Worm (Caenorhabditis elegans) whole organism, L4 larva: ENCODE measurements around the gene smcl-1.

Source experiments
- F37D6.2 ChIP-seq: sonication (generic microtip); optimal IDR thresholded peaks from 2 replicates; lab custom pipeline; 2016; ENCODE audit warnings: mild to moderate bottlenecking, missing genetic modification characterization, missing compliant biosample characterization
- ZK546.5 ChIP-seq, 2 experiments: sonication (generic microtip); optimal IDR thresholded peaks; 2 replicates each; lab custom pipeline; 2017; ENCODE audit warnings: missing biosample characterization in 2 of 2, missing genetic modification characterization in 2 of 2
- ama-1 ChIP-seq: fragments of 150-350 bp; optimal IDR thresholded peaks from 2 replicates; lab custom pipeline; 2014; ENCODE audit warnings: inconsistent platforms, mixed read lengths
- ceh-28 ChIP-seq: fragments of 150-350 bp; optimal IDR thresholded peaks from 2 replicates; lab custom pipeline; 2014; ENCODE audit warnings: missing biosample characterization, missing genetic modification reagents, missing genetic modification characterization
- dve-1 ChIP-seq: sonication (generic microtip); optimal IDR thresholded peaks from 2 replicates; lab custom pipeline; 2017; ENCODE audit warnings: antibody characterized with exemption, mild to moderate bottlenecking, missing genetic modification characterization, missing compliant biosample characterization; ENCODE audit not compliant: insufficient read depth
- nhr-25 ChIP-seq: sonication (generic microtip); optimal IDR thresholded peaks from 2 replicates; lab custom pipeline; 2017; ENCODE audit warnings: missing genetic modification characterization, mild to moderate bottlenecking, missing compliant biosample characterization, antibody characterized with exemption, moderate library complexity, borderline replicate concordance; ENCODE audit not compliant: insufficient read depth
- nhr-28 ChIP-seq: fragments of 150-350 bp; optimal IDR thresholded peaks from 2 replicates; lab custom pipeline; 2014; ENCODE audit warnings: missing biosample characterization, missing genetic modification characterization
- nhr-41 ChIP-seq: fragments of 200-800 bp; sonication (Bioruptor generic); IDR thresholded peaks from 2 replicates; pipeline ENCODE4 v1.3.6; 2022; ENCODE audit warnings: missing genetic modification reagents, missing genetic modification characterization, missing compliant biosample characterization
- snpc-1.2 ChIP-seq: fragments of 200-800 bp; sonication (Bioruptor generic); IDR thresholded peaks from 2 replicates; pipeline ENCODE4 v1.3.6; 2022; ENCODE audit warnings: missing genetic modification reagents, missing genetic modification characterization, missing compliant biosample characterization
- vab-7 ChIP-seq: fragments of 200-800 bp; sonication (Bioruptor generic); IDR thresholded peaks from 2 replicates; pipeline ENCODE4 v1.3.6; 2022; ENCODE audit warnings: missing genetic modification reagents, missing genetic modification characterization, missing compliant biosample characterization
- zag-1 ChIP-seq: fragments of 150-350 bp; optimal IDR thresholded peaks from 2 replicates; lab custom pipeline; 2014; ENCODE audit warnings: missing biosample characterization, missing genetic modification characterization
- ztf-7 ChIP-seq: fragments of 150-350 bp; optimal IDR thresholded peaks from 2 replicates; lab custom pipeline; 2014; ENCODE audit warnings: missing biosample characterization, missing genetic modification characterization

DNA sequence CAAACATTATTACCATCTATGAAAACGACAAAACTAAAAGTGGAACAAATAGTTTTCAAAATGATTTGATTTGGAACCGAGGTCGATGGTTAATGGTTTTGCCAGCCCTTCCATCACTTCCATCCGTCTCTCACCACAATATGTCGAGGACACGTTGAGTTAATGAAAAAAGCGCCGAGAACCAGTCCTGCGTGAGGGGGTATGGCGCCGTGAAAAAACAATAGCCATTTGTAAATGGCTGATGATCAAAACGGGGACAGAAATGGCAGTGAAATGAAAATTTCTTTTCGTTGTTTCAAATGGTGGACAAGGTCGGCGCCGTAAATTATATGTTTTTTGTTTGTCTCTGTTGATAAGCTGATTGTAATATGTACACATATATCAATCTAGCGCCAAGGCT is 26.8 kb downstream of the smcl-1 start:
- no peak for TF ChIP-seq ama-1 (lab: Kevin White, UChicago)
- no peak for TF ChIP-seq zag-1 (tag; lab: Kevin White, UChicago)
- peak; percentile 11 for TF ChIP-seq nhr-28 (tag; lab: Kevin White, UChicago)
- TF ChIP-seq nhr-25 = peak; percentile 55
- TF ChIP-seq F37D6.2 (tag; lab: Kevin White, UChicago) = no peak
- no peak for TF ChIP-seq snpc-1.2
- TF ChIP-seq nhr-41 (GFP tag; lab: Robert Waterston, UW) = no peak
- no peak for TF ChIP-seq ZK546.5 (tag; optimal IDR thresholded peaks at IDR 0.05; lab: Kevin White, UChicago)
- no peak for TF ChIP-seq vab-7 (GFP tag; lab: Robert Waterston, UW)
- no peak for TF ChIP-seq ceh-28 (tag; lab: Kevin White, UChicago)
- no peak for TF ChIP-seq ztf-7 (tag; lab: Kevin White, UChicago)
- peak; percentile 6 for TF ChIP-seq dve-1 (tag; lab: Kevin White, UChicago)
